Worm (Caenorhabditis elegans) whole organism, L3 larva: Measurements from ENCODE around the gene mrpl-50.

ENCODE experiments used
- ZK546.5 ChIP-seq: sonication (generic microtip); optimal IDR thresholded peaks from 2 replicates; lab custom pipeline; 2017; ENCODE audit warnings: missing biosample characterization, missing genetic modification characterization
- ama-1 ChIP-seq: fragments of 150-350 bp; optimal IDR thresholded peaks from 2 replicates; lab custom pipeline; 2018
- ceh-16 ChIP-seq: sonication (generic microtip); optimal IDR thresholded peaks from 2 replicates; lab custom pipeline; 2017; ENCODE audit warnings: missing biosample characterization, missing genetic modification characterization
- ceh-82 ChIP-seq: fragments of 150-350 bp; optimal IDR thresholded peaks from 2 replicates; lab custom pipeline; 2014; ENCODE audit warnings: missing biosample characterization, missing genetic modification characterization
- ceh-9 ChIP-seq: sonication (generic microtip); optimal IDR thresholded peaks from 2 replicates; lab custom pipeline; 2018; ENCODE audit warnings: missing biosample characterization, missing genetic modification characterization
- daf-12 ChIP-seq: fragments of 150-350 bp; optimal IDR thresholded peaks from 2 replicates; lab custom pipeline; 2014; ENCODE audit warnings: missing biosample characterization, missing genetic modification reagents, missing genetic modification characterization
- egl-27 ChIP-seq: sonication (generic microtip); optimal IDR thresholded peaks from 4 replicates; lab custom pipeline; 2017; ENCODE audit warnings: missing biosample characterization, missing genetic modification reagents, missing genetic modification characterization
- egl-5 ChIP-seq: fragments of 150-350 bp; optimal IDR thresholded peaks from 2 replicates; lab custom pipeline; 2017; ENCODE audit warnings: missing biosample characterization, missing genetic modification reagents, missing genetic modification characterization, inconsistent platforms
- elt-1 ChIP-seq: fragments of 150-350 bp; optimal IDR thresholded peaks from 2 replicates; lab custom pipeline; 2014; ENCODE audit warnings: missing biosample characterization, missing genetic modification characterization
- elt-2 ChIP-seq: sonication (generic microtip); optimal IDR thresholded peaks from 2 replicates; lab custom pipeline; 2016; ENCODE audit warnings: missing genetic modification reagents, mild to moderate bottlenecking, missing genetic modification characterization, missing compliant biosample characterization
- eor-1 ChIP-seq, 2 experiments: fragments of 150-350 bp; optimal IDR thresholded peaks; 2 replicates each; lab custom pipeline; 2014 to 2018; ENCODE audit warnings: missing biosample characterization in 2 of 2, missing genetic modification characterization in 2 of 2
- fkh-10 ChIP-seq: sonication (generic microtip); optimal IDR thresholded peaks from 2 replicates; lab custom pipeline; 2017; ENCODE audit warnings: missing biosample characterization, missing genetic modification reagents, missing genetic modification characterization
- fkh-2 ChIP-seq: fragments of 150-350 bp; optimal IDR thresholded peaks from 2 replicates; lab custom pipeline; 2014; ENCODE audit warnings: missing biosample characterization, missing genetic modification reagents, missing genetic modification characterization
- fos-1 ChIP-seq: fragments of 150-350 bp; optimal IDR thresholded peaks from 2 replicates; lab custom pipeline; 2014; ENCODE audit warnings: missing biosample characterization, missing genetic modification characterization
- hmg-11 ChIP-seq: sonication (generic microtip); optimal IDR thresholded peaks from 2 replicates; lab custom pipeline; 2016; ENCODE audit warnings: missing genetic modification characterization, missing compliant biosample characterization
- jun-1 ChIP-seq: fragments of 150-350 bp; optimal IDR thresholded peaks from 2 replicates; lab custom pipeline; 2014; ENCODE audit warnings: missing biosample characterization, missing genetic modification reagents, missing genetic modification characterization
- lin-15B ChIP-seq: fragments of 150-350 bp; optimal IDR thresholded peaks from 2 replicates; lab custom pipeline; 2014; ENCODE audit warnings: missing biosample characterization, missing genetic modification characterization
- lin-39 ChIP-seq: fragments of 150-350 bp; optimal IDR thresholded peaks from 2 replicates; lab custom pipeline; 2018; ENCODE audit warnings: missing biosample characterization, missing genetic modification reagents, missing genetic modification characterization
- mdl-1 ChIP-seq: fragments of 150-350 bp; optimal IDR thresholded peaks from 2 replicates; lab custom pipeline; 2014; ENCODE audit warnings: missing biosample characterization, missing genetic modification characterization
- mml-1 ChIP-seq: fragments of 150-350 bp; sonication (generic microtip); optimal IDR thresholded peaks from 3 replicates; lab custom pipeline; 2014; ENCODE audit warnings: missing biosample characterization, missing genetic modification characterization
- nfya-1 ChIP-seq: sonication (generic microtip); optimal IDR thresholded peaks from 2 replicates; lab custom pipeline; 2017; ENCODE audit warnings: missing genetic modification characterization, mild to moderate bottlenecking, missing compliant biosample characterization, antibody characterized with exemption, moderate library complexity; ENCODE audit not compliant: insufficient read depth
- nhr-11 ChIP-seq: fragments of 150-350 bp; optimal IDR thresholded peaks from 2 replicates; lab custom pipeline; 2014; ENCODE audit warnings: missing biosample characterization, missing genetic modification characterization
- nhr-12 ChIP-seq: fragments of 150-350 bp; optimal IDR thresholded peaks from 2 replicates; lab custom pipeline; 2014; ENCODE audit warnings: missing biosample characterization, missing genetic modification characterization
- nhr-23 ChIP-seq: fragments of 150-350 bp; optimal IDR thresholded peaks from 2 replicates; lab custom pipeline; 2014; ENCODE audit warnings: missing biosample characterization, missing genetic modification reagents, missing genetic modification characterization
- nhr-237 ChIP-seq: fragments of 150-350 bp; optimal IDR thresholded peaks from 2 replicates; lab custom pipeline; 2014; ENCODE audit warnings: missing biosample characterization, missing genetic modification characterization
- nhr-25 ChIP-seq: sonication (generic microtip); optimal IDR thresholded peaks from 2 replicates; lab custom pipeline; 2017; ENCODE audit warnings: missing biosample characterization, missing genetic modification characterization
- nhr-43 ChIP-seq: sonication (generic microtip); optimal IDR thresholded peaks from 2 replicates; lab custom pipeline; 2016; ENCODE audit warnings: mild to moderate bottlenecking, missing genetic modification characterization, missing compliant biosample characterization; ENCODE audit not compliant: poor library complexity, severe bottlenecking
- nhr-76 ChIP-seq: fragments of 150-350 bp; sonication (generic microtip); optimal IDR thresholded peaks from 5 replicates; lab custom pipeline; 2014; ENCODE audit warnings: missing biosample characterization, missing genetic modification characterization
- nhr-77 ChIP-seq: fragments of 150-350 bp; optimal IDR thresholded peaks from 2 replicates; lab custom pipeline; 2014; ENCODE audit warnings: missing biosample characterization, missing genetic modification characterization
- pha-4 ChIP-seq: fragments of 150-350 bp; optimal IDR thresholded peaks from 2 replicates; lab custom pipeline; 2014; ENCODE audit warnings: missing biosample characterization, missing genetic modification reagents, missing genetic modification characterization
- pqm-1 ChIP-seq: fragments of 150-350 bp; optimal IDR thresholded peaks from 2 replicates; lab custom pipeline; 2017; ENCODE audit warnings: missing biosample characterization, missing genetic modification characterization, inconsistent platforms
- skn-1 ChIP-seq: fragments of 150-350 bp; optimal IDR thresholded peaks from 2 replicates; lab custom pipeline; 2014; ENCODE audit warnings: missing biosample characterization, missing genetic modification characterization
- snpc-4 ChIP-seq: fragments of 150-350 bp; optimal IDR thresholded peaks from 2 replicates; lab custom pipeline; 2014; ENCODE audit warnings: missing biosample characterization, missing genetic modification characterization
- zag-1 ChIP-seq: fragments of 150-350 bp; optimal IDR thresholded peaks from 2 replicates; lab custom pipeline; 2014; ENCODE audit warnings: missing biosample characterization, missing genetic modification characterization
- ztf-4 ChIP-seq: fragments of 150-350 bp; optimal IDR thresholded peaks from 2 replicates; lab custom pipeline; 2014; ENCODE audit warnings: missing biosample characterization, missing genetic modification characterization

Gene mrpl-50

DNA sequence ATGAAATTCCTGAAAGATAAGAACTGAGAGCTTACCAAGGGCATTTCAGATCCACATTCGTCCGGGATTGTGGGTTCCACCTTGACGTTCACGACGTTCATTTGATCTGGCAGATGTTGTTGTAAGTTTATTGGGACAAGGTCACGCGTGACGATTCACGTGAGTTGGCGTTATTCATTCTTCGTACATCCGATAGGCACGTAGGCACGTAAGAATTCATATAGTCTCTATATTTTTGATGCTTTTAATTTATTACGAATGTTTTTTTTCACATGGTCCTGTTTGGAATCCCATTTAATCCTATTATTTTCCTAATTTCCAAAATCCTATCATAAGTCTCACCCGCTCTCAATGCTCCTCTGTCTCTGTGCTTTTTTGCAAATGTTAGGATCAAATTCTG is 17.7 kb upstream of the mrpl-50 start, which contains the start of gene B0457.4:
Gene B0457.4 (minus strand): TSS at position 101 of the 400 bp plus-strand sequence.
- TF ChIP-seq jun-1 (tag; lab: Kevin White, UChicago) (no peak), nhr-12 (tag; lab: Kevin White, UChicago) (no peak), nhr-237 (no peak), ceh-9 (tag; lab: Kevin White, UChicago) (no peak), ceh-16 (no peak), egl-5 (tag; lab: Kevin White, UChicago) (no peak), egl-27 (tag; lab: Kevin White, UChicago) (no peak), lin-39 (tag; lab: Kevin White, UChicago) (no peak), zag-1 (tag; lab: Kevin White, UChicago) (no peak), eor-1 (tag; optimal IDR thresholded peaks at IDR 0.05; lab: Kevin White, UChicago) (no peak), hmg-11 (tag; lab: Kevin White, UChicago) (no peak), snpc-4 (no peak), mml-1 (no peak), nhr-77 (tag; lab: Kevin White, UChicago) (no peak), pqm-1 (no peak), mdl-1 (tag; lab: Kevin White, UChicago) (no peak), nhr-25 (tag; lab: Kevin White, UChicago) (no peak), elt-1 (no peak), fkh-2 (tag; lab: Kevin White, UChicago) (no peak), lin-15B (tag; lab: Kevin White, UChicago) (no peak)

DNA sequence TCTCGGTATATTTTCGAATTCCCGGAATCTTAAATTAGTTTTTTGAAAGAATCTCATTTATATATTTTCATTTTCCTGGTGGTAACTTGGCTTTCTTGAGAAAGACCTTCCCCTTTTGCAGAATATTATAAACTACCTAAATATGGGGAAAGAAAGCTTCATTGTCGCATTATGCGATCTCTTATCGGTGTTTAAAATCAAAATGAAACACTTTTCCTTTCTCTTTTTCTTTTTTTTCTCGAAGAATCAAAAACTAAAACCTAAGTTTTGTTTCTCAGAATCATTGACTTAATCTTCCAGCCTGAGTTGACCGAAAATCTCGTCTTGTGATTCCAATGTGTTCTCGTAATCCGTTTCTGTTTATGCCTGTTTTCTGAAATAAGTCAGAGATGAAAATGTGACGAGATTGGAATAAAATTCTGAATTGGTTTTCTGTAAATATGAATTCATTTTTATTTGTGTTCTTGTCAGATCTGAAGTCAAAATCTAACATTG is 17.1 kb upstream of the mrpl-50 start:
- TF ChIP-seq nhr-25 (tag; lab: Kevin White, UChicago) (no peak), lin-15B (tag; lab: Kevin White, UChicago) (no peak), elt-1 (peak; percentile 95)

DNA sequence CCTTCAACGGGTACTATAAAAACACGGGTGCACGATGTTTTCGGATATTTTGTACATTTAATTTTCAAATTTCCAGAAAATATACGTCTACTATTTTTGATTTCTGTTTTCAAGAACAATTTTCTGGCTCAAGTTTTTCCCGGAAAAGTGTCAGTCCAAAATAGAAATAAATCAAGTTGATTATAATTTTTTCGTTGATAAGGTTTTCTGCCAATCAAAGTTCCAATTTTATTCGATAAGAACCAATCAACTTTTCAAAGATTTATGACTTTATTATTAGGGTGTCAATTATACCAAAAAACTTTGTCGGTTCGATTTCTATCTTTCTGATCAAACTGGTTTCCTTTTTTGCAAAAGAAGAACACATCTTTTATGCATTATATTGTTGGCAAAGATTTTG is 15.0 kb upstream of the mrpl-50 start:
- TF ChIP-seq elt-2 (tag; lab: Kevin White, UChicago) (peak; percentile 8), nhr-11 (no peak), snpc-4 (no peak), eor-1 (tag; optimal IDR thresholded peaks at IDR 0.05; lab: Kevin White, UChicago) (no peak)

DNA sequence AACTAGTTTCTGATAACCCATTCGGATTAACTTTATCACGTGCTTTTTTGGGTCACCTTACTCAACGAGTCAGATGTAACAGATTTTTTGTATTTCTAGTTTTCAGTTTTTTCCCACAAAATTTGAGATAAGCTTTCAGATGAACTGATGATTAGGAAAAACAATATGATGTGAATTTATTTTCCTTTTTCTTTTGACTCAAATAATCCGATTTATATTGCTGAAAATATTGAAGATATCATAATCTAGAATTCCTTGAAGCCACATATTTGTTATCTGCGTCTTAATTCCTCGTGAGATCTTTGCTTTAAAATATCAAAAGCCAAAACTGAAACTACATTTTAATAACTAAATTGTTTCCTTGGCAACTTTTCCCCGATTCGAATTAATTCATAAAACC is 13.0 kb upstream of the mrpl-50 start:
- TF ChIP-seq nhr-43 (tag; lab: Kevin White, UChicago) (no peak), egl-5 (tag; lab: Kevin White, UChicago) (no peak), fkh-10 (GFP tag; lab: Kevin White, UChicago) (no peak), jun-1 (tag; lab: Kevin White, UChicago) (no peak), elt-1 (no peak), fkh-2 (tag; lab: Kevin White, UChicago) (no peak), fos-1 (no peak), ztf-4 (no peak), nhr-76 (tag; lab: Kevin White, UChicago) (no peak), ama-1 (no peak), hmg-11 (tag; lab: Kevin White, UChicago) (no peak), elt-2 (tag; lab: Kevin White, UChicago) (no peak), ceh-82 (tag; lab: Kevin White, UChicago) (no peak), skn-1 (no peak), nhr-23 (tag; lab: Kevin White, UChicago) (no peak), daf-12 (tag; lab: Kevin White, UChicago) (no peak), ceh-9 (tag; lab: Kevin White, UChicago) (no peak), nfya-1 (tag; lab: Kevin White, UChicago) (no peak), ZK546.5 (tag; lab: Kevin White, UChicago) (no peak)

DNA sequence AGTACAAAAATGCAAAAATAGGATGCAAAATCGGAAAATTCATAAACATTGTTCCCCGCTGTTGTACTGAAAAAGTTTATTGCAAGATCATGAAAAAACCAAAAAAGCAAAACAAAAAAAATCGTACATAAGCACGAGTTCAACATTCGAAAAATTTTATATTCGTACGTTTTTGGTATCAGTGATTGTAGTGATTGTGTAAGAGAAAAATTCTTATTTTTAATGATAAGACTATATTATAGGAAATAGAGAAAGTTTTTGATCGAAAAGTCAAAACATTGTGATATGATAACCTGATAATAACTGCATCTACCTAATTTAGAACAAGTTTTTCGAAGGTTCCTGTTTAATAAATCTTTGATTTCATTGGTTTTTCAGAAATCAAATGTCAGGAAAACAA is 12.3 kb upstream of the mrpl-50 start:
- TF ChIP-seq pha-4, result peak; percentile 27
- TF ChIP-seq egl-5 (tag; lab: Kevin White, UChicago), result no peak
- TF ChIP-seq pqm-1, result peak; percentile 1
- TF ChIP-seq elt-2 (tag; lab: Kevin White, UChicago), result peak; percentile 54
